Worm (Caenorhabditis elegans): ENCODE data around the gene Y55F3AR.2.

DNA sequence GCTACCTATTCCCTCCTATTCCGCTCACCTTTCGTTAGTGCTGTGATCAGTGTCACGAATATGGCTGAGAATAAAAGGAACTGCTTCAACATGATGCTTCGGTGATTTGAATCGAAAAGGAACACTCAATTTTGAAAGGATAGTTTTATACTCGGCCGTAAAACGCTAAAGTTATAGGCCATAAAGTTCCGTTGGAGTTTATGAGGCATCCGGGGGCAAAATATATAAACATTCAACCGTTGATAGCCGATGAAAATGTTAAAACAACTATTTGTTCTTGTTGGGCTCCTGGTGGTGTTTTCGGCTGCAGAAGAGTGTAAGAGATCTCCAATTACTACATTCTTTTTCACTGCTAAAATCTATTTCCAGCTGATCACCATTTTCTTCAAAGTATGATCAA, 10.2 kb downstream of the Y55F3AR.2 start, which contains the start of the genes C44B12.9 and C44B12.3:
- TF ChIP-seq snpc-4 (tag; optimal IDR thresholded peaks at IDR 0.05) (no peak), ztf-11 (tag; optimal IDR thresholded peaks at IDR 0.05) (no peak)
